Worm (Caenorhabditis elegans): ENCODE data around the gene sod-4.

ce11 chrIII:9544125-9544524 lies 44.0 kb upstream of the sod-4 start, which contains the start of gene ZK1098.9:
- no peak for TF ChIP-seq lsy-2 (tag; optimal IDR thresholded peaks at IDR 0.05)
- TF ChIP-seq hlh-1 (tag; optimal IDR thresholded peaks at IDR 0.05), result no peak
- TF ChIP-seq elt-1 (tag; optimal IDR thresholded peaks at IDR 0.05; ENCODE audit: borderline replicate concordance, insufficient read depth), result no peak

Measured in whole organism, mixed stage, embryonic.